Worm (Caenorhabditis elegans): ENCODE data around the gene Y82E9BL.5.

- TF ChIP-seq lsy-2 (tag; optimal IDR thresholded peaks at IDR 0.05) (no peak), mab-5 (tag; optimal IDR thresholded peaks at IDR 0.05) (no peak), nhr-28 (tag; optimal IDR thresholded peaks at IDR 0.05) (no peak), ztf-11 (tag; optimal IDR thresholded peaks at IDR 0.05) (no peak), ham-2 (GFP tag; optimal IDR thresholded peaks at IDR 0.05) (no peak), nhr-76 (tag; optimal IDR thresholded peaks at IDR 0.05) (no peak), unc-39 (tag; optimal IDR thresholded peaks at IDR 0.05) (no peak), ceh-43 (GFP tag; optimal IDR thresholded peaks at IDR 0.05) (no peak), elt-3 (tag; optimal IDR thresholded peaks at IDR 0.05) (no peak), sem-2 (GFP tag; optimal IDR thresholded peaks at IDR 0.05) (no peak), nhr-12 (tag; optimal IDR thresholded peaks at IDR 0.05) (no peak), flh-1 (GFP tag; optimal IDR thresholded peaks at IDR 0.05) (no peak)
Observed at ce11 chrIII:1389988-1390387, 42.5 kb upstream of the Y82E9BL.5 start.

All from whole organism, mixed stage, embryonic.